Worm (Caenorhabditis elegans): ENCODE data around the gene rpl-23.

rpl-23 gene

DNA sequence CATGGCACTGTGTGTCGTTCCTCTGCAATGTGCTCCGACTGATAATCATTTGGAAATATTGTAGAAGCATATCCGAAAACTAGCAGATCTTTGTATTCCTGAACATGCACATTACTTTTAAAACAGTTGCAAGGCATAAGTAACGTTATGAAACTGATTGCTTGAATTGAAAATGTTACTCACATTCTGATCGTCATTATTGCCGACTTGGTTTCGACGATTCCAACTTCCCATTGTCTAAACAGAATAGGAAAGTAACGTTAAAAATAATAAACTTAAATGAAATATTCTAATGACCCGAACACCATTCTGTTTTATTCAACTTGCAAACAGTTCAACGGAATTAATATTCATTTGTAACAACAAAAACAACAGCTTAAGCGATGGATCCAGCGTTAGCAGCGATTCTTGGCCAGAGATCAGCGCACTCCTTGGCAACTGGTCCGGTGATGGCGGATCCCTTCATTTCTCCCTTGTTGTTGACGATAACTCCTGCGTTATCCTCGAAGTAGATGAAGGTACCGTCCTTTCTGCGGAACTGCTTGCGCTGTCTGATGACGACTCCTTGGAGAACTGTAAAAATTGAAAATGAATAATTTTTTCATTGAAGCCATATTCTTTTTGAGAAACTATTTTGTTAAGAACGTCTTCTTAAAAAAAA lies 569 bp downstream of the rpl-23 start, which contains the start of gene swp-1 (continued):
- TF ChIP-seq aptf-2 (GFP tag; conservative IDR thresholded peaks at IDR 0.05) (no peak), F37B4.10 (GFP tag; IDR thresholded peaks at IDR 0.05) (no peak), F22D6.2 (tag; optimal IDR thresholded peaks at IDR 0.05) (no peak), T07F8.4 (tag; optimal IDR thresholded peaks at IDR 0.05) (no peak), pbrm-1 (GFP tag; IDR thresholded peaks at IDR 0.05) (no peak), nhr-80 (tag; optimal IDR thresholded peaks at IDR 0.05) (no peak), sdz-38 (tag; optimal IDR thresholded peaks at IDR 0.05) (no peak), sptf-2 (GFP tag; optimal IDR thresholded peaks at IDR 0.05) (no peak), ZK185.1 (tag; optimal IDR thresholded peaks at IDR 0.05; ENCODE audit: poor library complexity, severe bottlenecking) (no peak), lsy-27 (tag; optimal IDR thresholded peaks at IDR 0.05; ENCODE audit: borderline replicate concordance, insufficient read depth) (no peak), somi-1 (GFP tag; optimal IDR thresholded peaks at IDR 0.05) (no peak), efl-1 (GFP tag; optimal IDR thresholded peaks at IDR 0.05) (peak; percentile 19), attf-6 (GFP tag; IDR thresholded peaks at IDR 0.05) (peak; percentile 76), repo-1 (tag; optimal IDR thresholded peaks at IDR 0.05) (no peak), athp-1 (tag; optimal IDR thresholded peaks at IDR 0.05) (peak; percentile 46), unc-130 (GFP tag; optimal IDR thresholded peaks at IDR 0.05) (peak; percentile 45), mes-4 (tag; optimal IDR thresholded peaks at IDR 0.05) (no peak), dox-1 (GFP tag; IDR thresholded peaks at IDR 0.05) (no peak), F23B12.7 (tag; optimal IDR thresholded peaks at IDR 0.05; ENCODE audit: insufficient read depth) (no peak), Y95B8A.8 (GFP tag; IDR thresholded peaks at IDR 0.05) (no peak), cebp-1 (GFP tag; IDR thresholded peaks at IDR 0.05) (no peak), cebp-1 (tag; optimal IDR thresholded peaks at IDR 0.05) (peak; percentile 27), mxl-1 (tag; optimal IDR thresholded peaks at IDR 0.05) (no peak), ccch-3 (GFP tag; optimal IDR thresholded peaks at IDR 0.05) (no peak), chd-7 (tag; optimal IDR thresholded peaks at IDR 0.05) (no peak), nhr-90 (tag; optimal IDR thresholded peaks at IDR 0.05) (no peak), mel-28 (tag; optimal IDR thresholded peaks at IDR 0.05; ENCODE audit: borderline replicate concordance) (no peak), ceh-40 (GFP tag; IDR thresholded peaks at IDR 0.05) (no peak), B0336.3 (GFP tag; IDR thresholded peaks at IDR 0.05) (peak; percentile 97), nhr-179 (tag; optimal IDR thresholded peaks at IDR 0.05) (no peak), unc-62 (GFP tag; optimal IDR thresholded peaks at IDR 0.05) (no peak), lin-54 (GFP tag; optimal IDR thresholded peaks at IDR 0.05) (peak; percentile 65), gei-17 (GFP tag; optimal IDR thresholded peaks at IDR 0.05) (no peak), hmg-20 (GFP tag; IDR thresholded peaks at IDR 0.05) (no peak), ets-4 (GFP tag; optimal IDR thresholded peaks at IDR 0.05) (no peak), die-1 (tag; optimal IDR thresholded peaks at IDR 0.05) (peak; percentile 50), K12H6.12 (tag; optimal IDR thresholded peaks at IDR 0.05) (no peak), F57C9.4 (tag; optimal IDR thresholded peaks at IDR 0.05) (no peak), ztf-25 (GFP tag; IDR thresholded peaks at IDR 0.05) (no peak), zfh-2 (GFP tag; conservative IDR thresholded peaks at IDR 0.05) (no peak), F39B2.1 (GFP tag; IDR thresholded peaks at IDR 0.05) (no peak), B0019.2 (GFP tag; conservative IDR thresholded peaks at IDR 0.05) (no peak), him-1 (tag; optimal IDR thresholded peaks at IDR 0.05) (no peak), snpc-1.3 (tag; optimal IDR thresholded peaks at IDR 0.05; ENCODE audit: insufficient read depth) (no peak), fkh-3 (tag; optimal IDR thresholded peaks at IDR 0.05) (no peak), lin-35 (GFP tag; optimal IDR thresholded peaks at IDR 0.05) (peak in 1 of 3 experiments; percentile 10), hmg-1.2 (GFP tag; IDR thresholded peaks at IDR 0.05) (no peak), tbx-9 (tag; optimal IDR thresholded peaks at IDR 0.05; ENCODE audit: borderline replicate concordance) (no peak), lsl-1 (GFP tag; optimal IDR thresholded peaks at IDR 0.05) (peak; percentile 38)
